Worm (Caenorhabditis elegans) whole organism, young adult: Measurements from ENCODE around the gene str-229.

Source experiments
- B0019.2 ChIP-seq: fragments of 200-800 bp; sonication (Bioruptor generic); conservative IDR thresholded peaks from 2 replicates; pipeline ENCODE4 v1.3.6; 2022; ENCODE audit warnings: missing genetic modification reagents, missing genetic modification characterization, missing compliant biosample characterization
- B0035.1 ChIP-seq: sonication (generic microtip); optimal IDR thresholded peaks from 2 replicates; lab custom pipeline; 2016; ENCODE audit warnings: missing genetic modification characterization, mild to moderate bottlenecking, missing compliant biosample characterization, missing genotype, missing genetic modification reagents
- C06A6.2 ChIP-seq: fragments of 200-800 bp; sonication (Bioruptor generic); conservative IDR thresholded peaks from 2 replicates; pipeline ENCODE4 v1.3.6; 2022; ENCODE audit warnings: missing genetic modification characterization, missing compliant biosample characterization
- D2030.7 ChIP-seq: fragments of 200-800 bp; sonication (Bioruptor generic); IDR thresholded peaks from 2 replicates; pipeline ENCODE4 v1.3.6; 2022; ENCODE audit warnings: missing genetic modification reagents, missing genetic modification characterization, missing compliant biosample characterization
- F23B12.7 ChIP-seq: sonication (generic microtip); optimal IDR thresholded peaks from 2 replicates; lab custom pipeline; 2017; ENCODE audit warnings: missing genetic modification characterization, mild to moderate bottlenecking, missing compliant biosample characterization, antibody characterized with exemption, moderate library complexity; ENCODE audit not compliant: insufficient read depth
- F39B2.1 ChIP-seq: fragments of 200-800 bp; sonication (Bioruptor generic); IDR thresholded peaks from 2 replicates; pipeline ENCODE4 v1.3.6; 2022; ENCODE audit warnings: missing genetic modification reagents, missing genetic modification characterization, missing compliant biosample characterization
- F49E8.2 ChIP-seq: sonication (generic microtip); optimal IDR thresholded peaks from 3 replicates; lab custom pipeline; 2017; ENCODE audit warnings: missing genetic modification characterization, mild to moderate bottlenecking, missing compliant biosample characterization, antibody characterized with exemption, moderate library complexity; ENCODE audit not compliant: insufficient read depth
- F57A8.1 ChIP-seq: fragments of 200-800 bp; sonication (Bioruptor generic); optimal IDR thresholded peaks from 2 replicates; lab custom pipeline; 2018; ENCODE audit warnings: mild to moderate bottlenecking, missing genetic modification characterization, moderate library complexity, missing compliant biosample characterization
- F57C9.4 ChIP-seq: sonication (generic microtip); optimal IDR thresholded peaks from 2 replicates; lab custom pipeline; 2017; ENCODE audit warnings: mild to moderate bottlenecking, missing genetic modification characterization, missing compliant biosample characterization
- T07F8.4 ChIP-seq: sonication (generic microtip); optimal IDR thresholded peaks from 2 replicates; lab custom pipeline; 2016; ENCODE audit warnings: mild to moderate bottlenecking, missing genetic modification characterization, moderate library complexity, missing compliant biosample characterization
- Y53G8AR.9 ChIP-seq: fragments of 200-800 bp; sonication (Bioruptor generic); conservative IDR thresholded peaks from 2 replicates; pipeline ENCODE4 v1.3.6; 2022; ENCODE audit warnings: missing genetic modification reagents, missing genetic modification characterization, missing compliant biosample characterization
- Y95B8A.8 ChIP-seq: fragments of 200-800 bp; sonication (Bioruptor generic); IDR thresholded peaks from 2 replicates; pipeline ENCODE4 v1.3.6; 2022; ENCODE audit warnings: missing genetic modification reagents, missing genetic modification characterization, missing compliant biosample characterization
- akir-1 ChIP-seq: fragments of 200-800 bp; sonication (Bioruptor generic); optimal IDR thresholded peaks from 2 replicates; lab custom pipeline; 2018; ENCODE audit warnings: mild to moderate bottlenecking, missing genetic modification characterization, moderate library complexity, missing compliant biosample characterization
- aptf-2 ChIP-seq: fragments of 200-800 bp; sonication (Bioruptor generic); conservative IDR thresholded peaks from 2 replicates; pipeline ENCODE4 v1.3.6; 2022; ENCODE audit warnings: missing genetic modification reagents, missing genetic modification characterization, missing compliant biosample characterization
- attf-5 ChIP-seq: fragments of 200-800 bp; sonication (Bioruptor generic); optimal IDR thresholded peaks from 2 replicates; lab custom pipeline; 2018; ENCODE audit warnings: mild to moderate bottlenecking, missing genetic modification characterization, missing compliant biosample characterization
- bed-1 ChIP-seq: fragments of 200-800 bp; sonication (Bioruptor generic); IDR thresholded peaks from 2 replicates; pipeline ENCODE4 v1.3.6; 2022; ENCODE audit warnings: missing genetic modification reagents, missing genetic modification characterization, missing compliant biosample characterization
- ccch-3 ChIP-seq: fragments of 200-800 bp; sonication (Bioruptor generic); optimal IDR thresholded peaks from 2 replicates; lab custom pipeline; 2018; ENCODE audit warnings: mild to moderate bottlenecking, missing genetic modification characterization, missing compliant biosample characterization
- ceh-40 ChIP-seq: fragments of 200-800 bp; sonication (Bioruptor generic); IDR thresholded peaks from 2 replicates; pipeline ENCODE4 v1.3.6; 2022; ENCODE audit warnings: missing genetic modification characterization, missing compliant biosample characterization
- ceh-91 ChIP-seq: fragments of 200-800 bp; sonication (Bioruptor generic); IDR thresholded peaks from 2 replicates; pipeline ENCODE4 v1.3.6; 2022; ENCODE audit warnings: missing genetic modification reagents, missing genetic modification characterization, missing compliant biosample characterization
- chd-7 ChIP-seq: sonication (generic microtip); optimal IDR thresholded peaks from 2 replicates; lab custom pipeline; 2016; ENCODE audit warnings: mild to moderate bottlenecking, missing genetic modification characterization, moderate library complexity, missing compliant biosample characterization
- die-1 ChIP-seq: sonication (generic microtip); optimal IDR thresholded peaks from 2 replicates; lab custom pipeline; 2016; ENCODE audit warnings: missing genotype, mild to moderate bottlenecking, missing genetic modification characterization, missing compliant biosample characterization
- efl-1 ChIP-seq: fragments of 150-350 bp; optimal IDR thresholded peaks from 2 replicates; lab custom pipeline; 2014; ENCODE audit warnings: missing biosample characterization, missing genetic modification reagents, missing genetic modification characterization
- egl-18 ChIP-seq: fragments of 200-800 bp; sonication (Bioruptor generic); IDR thresholded peaks from 2 replicates; pipeline ENCODE4 v1.3.6; 2022; ENCODE audit warnings: missing genetic modification reagents, missing genetic modification characterization, missing compliant biosample characterization
- hmg-20 ChIP-seq: fragments of 200-800 bp; sonication (Bioruptor generic); IDR thresholded peaks from 2 replicates; pipeline ENCODE4 v1.3.6; 2022; ENCODE audit warnings: missing genetic modification reagents, missing genetic modification characterization, missing compliant biosample characterization
- hsf-1 ChIP-seq: fragments of 200-800 bp; sonication (Bioruptor generic); IDR thresholded peaks from 2 replicates; pipeline ENCODE4 v1.3.6; 2022; ENCODE audit warnings: missing genetic modification reagents, missing genetic modification characterization, missing compliant biosample characterization
- lag-1 ChIP-seq: fragments of 200-800 bp; sonication (Bioruptor generic); IDR thresholded peaks from 2 replicates; pipeline ENCODE4 v1.3.6; 2022; ENCODE audit warnings: missing genetic modification reagents, missing genetic modification characterization, missing compliant biosample characterization
- lin-26 ChIP-seq: fragments of 200-800 bp; sonication (Bioruptor generic); IDR thresholded peaks from 2 replicates; pipeline ENCODE4 v1.3.6; 2022; ENCODE audit warnings: missing genetic modification reagents, missing genetic modification characterization, missing compliant biosample characterization
- lsl-1 ChIP-seq: fragments of 200-800 bp; sonication (Bioruptor generic); optimal IDR thresholded peaks from 2 replicates; lab custom pipeline; 2018; ENCODE audit warnings: mild to moderate bottlenecking, missing genetic modification characterization, moderate library complexity, missing compliant biosample characterization
- lsy-27 ChIP-seq: sonication (generic microtip); optimal IDR thresholded peaks from 2 replicates; lab custom pipeline; 2017; ENCODE audit warnings: missing genetic modification characterization, mild to moderate bottlenecking, missing compliant biosample characterization, antibody characterized with exemption, missing genotype, borderline replicate concordance; ENCODE audit not compliant: insufficient read depth
- madf-3 ChIP-seq: fragments of 200-800 bp; sonication (Bioruptor generic); IDR thresholded peaks from 2 replicates; pipeline ENCODE4 v1.3.6; 2022; ENCODE audit warnings: missing genetic modification reagents, missing genetic modification characterization, missing compliant biosample characterization
- madf-8 ChIP-seq: fragments of 200-800 bp; sonication (Bioruptor generic); conservative IDR thresholded peaks from 2 replicates; pipeline ENCODE4 v1.3.6; 2022; ENCODE audit warnings: missing genetic modification reagents, missing genetic modification characterization, missing compliant biosample characterization
- mcd-1 ChIP-seq: fragments of 200-800 bp; sonication (Bioruptor generic); IDR thresholded peaks from 2 replicates; pipeline ENCODE4 v1.3.6; 2022; ENCODE audit warnings: missing genetic modification reagents, missing genetic modification characterization, missing compliant biosample characterization
- nhr-120 ChIP-seq: fragments of 200-800 bp; sonication (Bioruptor generic); IDR thresholded peaks from 2 replicates; pipeline ENCODE4 v1.3.6; 2022; ENCODE audit warnings: missing genetic modification characterization, missing compliant biosample characterization
- repo-1 ChIP-seq: sonication (generic microtip); optimal IDR thresholded peaks from 2 replicates; lab custom pipeline; 2017; ENCODE audit warnings: mild to moderate bottlenecking, missing genetic modification characterization, missing compliant biosample characterization
- sptf-2 ChIP-seq: fragments of 200-800 bp; sonication (Bioruptor generic); optimal IDR thresholded peaks from 2 replicates; lab custom pipeline; 2018; ENCODE audit warnings: mild to moderate bottlenecking, missing genetic modification characterization, missing compliant biosample characterization
- ztf-28 ChIP-seq: fragments of 200-800 bp; sonication (Bioruptor generic); IDR thresholded peaks from 2 replicates; pipeline ENCODE4 v1.3.6; 2022; ENCODE audit warnings: missing genetic modification reagents, missing genetic modification characterization, missing compliant biosample characterization

str-229 gene

DNA sequence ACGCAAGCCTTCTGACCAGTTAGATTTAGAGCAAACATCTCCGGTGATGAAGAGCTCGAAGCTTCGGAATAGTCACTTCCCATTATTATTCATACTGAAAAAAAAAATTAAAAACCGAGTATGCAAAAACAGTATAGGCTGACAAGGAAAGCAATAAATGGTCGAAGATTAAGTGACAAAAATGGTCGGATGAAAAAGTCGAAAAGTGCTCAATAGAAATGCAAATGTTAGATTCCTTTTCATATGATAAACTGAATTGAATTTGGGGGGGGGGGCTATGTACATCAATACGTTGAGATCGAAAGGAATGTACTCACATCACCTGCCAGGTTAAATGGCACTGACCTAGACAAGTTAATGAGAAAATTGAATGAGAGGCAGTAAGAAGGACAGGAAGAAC is 39.5 kb downstream of the str-229 start, which contains the start of gene nhr-187:
Gene nhr-187 (minus strand): TSS at position 101 of the 400 bp plus-strand sequence.
- TF ChIP-seq die-1 (tag; lab: Kevin White, UChicago) (no peak), attf-5 (no peak), B0019.2 (GFP tag; lab: Robert Waterston, UW) (no peak), ceh-91 (GFP tag; lab: Robert Waterston, UW) (no peak)

DNA sequence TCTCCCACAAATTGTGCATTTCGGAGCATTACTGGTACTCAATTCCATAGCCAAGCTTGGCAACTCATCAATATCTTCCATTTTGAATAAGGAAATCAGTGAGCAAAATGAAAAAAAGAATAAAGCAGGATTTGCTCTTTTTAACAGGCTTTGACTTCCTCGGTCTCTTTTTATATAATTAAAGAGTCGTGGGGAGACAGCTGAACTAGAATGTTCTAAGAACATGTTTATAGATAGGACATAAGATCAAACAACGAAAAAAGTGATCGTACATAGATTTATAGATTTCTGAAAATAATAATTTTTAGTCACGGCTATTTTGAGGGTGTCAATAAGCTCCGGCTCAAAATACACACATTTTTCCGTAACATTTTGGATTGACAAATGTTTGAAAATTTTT is 42.2 kb downstream of the str-229 start, which contains the start of gene nhr-189:
Gene nhr-189 (minus strand): TSS at position 121 of the 400 bp plus-strand sequence.
- TF ChIP-seq D2030.7 (GFP tag; lab: Robert Waterston, UW) (no peak), Y95B8A.8 (no peak), lin-26 (GFP tag; lab: Robert Waterston, UW) (no peak), nhr-120 (GFP tag; lab: Robert Waterston, UW) (no peak), repo-1 (tag; lab: Kevin White, UChicago) (no peak), mcd-1 (GFP tag; lab: Robert Waterston, UW) (no peak), hmg-20 (GFP tag; lab: Robert Waterston, UW) (no peak), sptf-2 (GFP tag; lab: Kevin White, UChicago) (no peak), chd-7 (tag; lab: Kevin White, UChicago) (no peak), B0019.2 (GFP tag; lab: Robert Waterston, UW) (no peak), F57A8.1 (GFP tag; lab: Kevin White, UChicago) (no peak), F23B12.7 (tag; lab: Kevin White, UChicago) (no peak), C06A6.2 (GFP tag; lab: Robert Waterston, UW) (no peak), ceh-40 (GFP tag; lab: Robert Waterston, UW) (no peak)

DNA sequence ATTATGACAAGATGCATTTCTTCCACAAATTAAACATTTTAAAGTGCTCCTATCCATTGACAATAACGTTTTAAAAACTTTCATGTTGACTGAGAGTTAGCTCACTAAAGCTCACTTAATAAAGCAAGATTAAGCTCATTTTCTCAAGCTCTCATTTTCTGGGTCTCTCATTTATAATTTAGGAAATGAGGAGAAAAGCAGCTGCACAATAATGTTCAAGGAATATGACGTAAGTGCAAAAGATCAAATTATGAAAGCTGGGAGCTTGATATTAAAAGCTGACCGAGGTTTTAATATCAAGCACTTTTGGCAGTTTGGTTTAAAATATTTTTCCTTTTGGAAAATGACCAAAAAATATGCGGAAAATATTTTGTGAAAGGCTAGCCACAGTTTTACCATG is 44.6 kb downstream of the str-229 start, which contains the start of gene nhr-188:
Gene nhr-188 (minus strand): TSS at position 84 of the 400 bp plus-strand sequence.
- TF ChIP-seq F39B2.1 (GFP tag; lab: Robert Waterston, UW) (no peak), bed-1 (no peak), madf-8 (GFP tag; lab: Robert Waterston, UW) (no peak), T07F8.4 (tag; lab: Kevin White, UChicago) (no peak), mcd-1 (GFP tag; lab: Robert Waterston, UW) (no peak), efl-1 (GFP tag; lab: Kevin White, UChicago) (no peak), madf-3 (GFP tag; lab: Robert Waterston, UW) (no peak), ceh-40 (GFP tag; lab: Robert Waterston, UW) (no peak), F57C9.4 (no peak)

DNA sequence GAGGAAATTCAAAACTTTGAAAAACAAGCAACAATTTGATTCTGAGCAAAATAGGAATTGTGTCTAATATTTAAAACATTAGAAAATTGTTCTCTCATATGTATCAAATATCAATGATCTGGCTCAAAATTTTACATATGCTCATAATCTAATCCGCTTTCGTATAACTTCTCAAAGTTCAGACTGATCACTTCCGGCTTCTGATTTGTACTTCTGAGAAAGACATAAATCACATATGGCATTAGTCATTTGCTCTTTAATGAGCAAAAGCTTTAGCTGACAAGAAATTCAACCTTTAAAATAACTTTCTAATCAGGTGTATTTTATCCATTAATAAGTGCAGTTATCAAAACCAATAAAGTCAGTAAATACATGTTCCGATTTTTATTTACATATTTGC is 46.4 kb downstream of the str-229 start:
- TF ChIP-seq chd-7 (tag; lab: Kevin White, UChicago) (no peak), F49E8.2 (tag; lab: Kevin White, UChicago) (no peak), hsf-1 (GFP tag; lab: Robert Waterston, UW) (no peak), madf-3 (GFP tag; lab: Robert Waterston, UW) (no peak), ztf-28 (GFP tag; lab: Robert Waterston, UW) (no peak), akir-1 (GFP tag; lab: Kevin White, UChicago) (no peak), Y53G8AR.9 (GFP tag; lab: Robert Waterston, UW) (no peak), B0035.1 (tag; lab: Kevin White, UChicago) (no peak), madf-8 (GFP tag; lab: Robert Waterston, UW) (no peak), ccch-3 (GFP tag; lab: Kevin White, UChicago) (no peak), lag-1 (no peak), Y95B8A.8 (no peak), aptf-2 (GFP tag; lab: Robert Waterston, UW) (no peak), egl-18 (GFP tag; lab: Robert Waterston, UW) (no peak), F57C9.4 (no peak), lsl-1 (no peak), lsy-27 (tag; lab: Kevin White, UChicago) (no peak)
